Worm (Caenorhabditis elegans) whole organism, midembryonic: ENCODE measurements around the gene decr-1.1.

Experiments
- cog-1 ChIP-seq: sonication (generic microtip); optimal IDR thresholded peaks from 2 replicates; lab custom pipeline; 2016; ENCODE audit warnings: missing genetic modification characterization, missing compliant biosample characterization
- flt-1 ChIP-seq: fragments of 200-800 bp; sonication (Bioruptor generic); IDR thresholded peaks from 2 replicates; pipeline ENCODE4 v1.3.6; 2022; ENCODE audit warnings: missing genetic modification characterization, missing compliant biosample characterization
- klf-2 ChIP-seq: fragments of 200-800 bp; sonication (Bioruptor generic); conservative IDR thresholded peaks from 2 replicates; pipeline ENCODE4 v1.3.6; 2022; ENCODE audit warnings: missing genetic modification reagents, missing genetic modification characterization, missing compliant biosample characterization
- med-1 ChIP-seq: sonication (generic microtip); optimal IDR thresholded peaks from 2 replicates; lab custom pipeline; 2017; ENCODE audit warnings: missing genetic modification characterization, mild to moderate bottlenecking, missing compliant biosample characterization, antibody characterized with exemption, missing genetic modification reagents; ENCODE audit not compliant: insufficient read depth
- ref-1 ChIP-seq: fragments of 200-800 bp; sonication (Bioruptor generic); conservative IDR thresholded peaks from 2 replicates; pipeline ENCODE4 v1.3.6; 2022; ENCODE audit warnings: missing genetic modification reagents, missing genetic modification characterization, missing compliant biosample characterization
- tab-1 ChIP-seq: fragments of 200-800 bp; sonication (Bioruptor generic); IDR thresholded peaks from 2 replicates; pipeline ENCODE4 v1.3.6; 2022; ENCODE audit warnings: missing genetic modification characterization, missing compliant biosample characterization
- ztf-29 ChIP-seq: fragments of 200-800 bp; sonication (Bioruptor generic); IDR thresholded peaks from 2 replicates; pipeline ENCODE4 v1.3.6; 2022; ENCODE audit warnings: missing genetic modification reagents, missing genetic modification characterization, missing compliant biosample characterization

DNA sequence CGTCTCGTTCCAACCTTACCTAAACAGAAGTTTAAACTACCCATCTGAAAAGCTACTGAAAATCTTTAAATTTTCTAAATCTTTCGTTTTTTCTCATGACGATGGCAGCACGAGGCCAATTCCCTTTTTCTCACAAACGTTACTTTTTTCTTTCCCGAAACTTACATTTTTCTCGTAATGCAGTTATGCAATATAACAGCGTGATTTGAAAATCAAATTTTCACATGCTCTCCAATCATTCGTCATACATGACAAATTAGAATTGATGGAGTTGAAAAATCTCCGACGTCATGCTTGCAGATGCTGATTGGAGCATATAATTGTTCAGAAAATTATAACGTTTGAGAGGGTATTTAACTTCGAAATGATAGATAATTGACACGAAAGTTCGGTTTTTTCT, 18.5 kb upstream of the decr-1.1 start:
- TF ChIP-seq ztf-29 (GFP tag; lab: Robert Waterston, UW) = no peak
- no peak for TF ChIP-seq tab-1 (GFP tag; lab: Robert Waterston, UW)
- no peak for TF ChIP-seq med-1 (GFP tag; lab: Kevin White, UChicago)
- no peak for TF ChIP-seq klf-2 (GFP tag; lab: Robert Waterston, UW)
- no peak for TF ChIP-seq cog-1 (tag; lab: Kevin White, UChicago)
- TF ChIP-seq flt-1 (GFP tag; lab: Robert Waterston, UW) = no peak
- no peak for TF ChIP-seq ref-1
